Worm (Caenorhabditis elegans) whole organism, L1 larva: ENCODE measurements around the gene gei-1.

Source experiments
- C34B4.2 ChIP-seq: sonication (generic microtip); optimal IDR thresholded peaks from 2 replicates; lab custom pipeline; 2017; ENCODE audit warnings: mild to moderate bottlenecking, missing genetic modification characterization, missing compliant biosample characterization
- aha-1 ChIP-seq: fragments of 150-350 bp; optimal IDR thresholded peaks from 2 replicates; lab custom pipeline; 2014; ENCODE audit warnings: missing biosample characterization, missing genetic modification characterization
- alr-1 ChIP-seq: fragments of 200-800 bp; sonication (Bioruptor generic); optimal IDR thresholded peaks from 2 replicates; lab custom pipeline; 2018; ENCODE audit warnings: borderline replicate concordance, mild to moderate bottlenecking, missing genetic modification characterization, missing compliant biosample characterization
- aly-2 ChIP-seq: fragments of 150-350 bp; optimal IDR thresholded peaks from 2 replicates; lab custom pipeline; 2014; ENCODE audit warnings: missing biosample characterization, missing genetic modification characterization
- ceh-82 ChIP-seq, 3 experiments: fragments of 150-350 bp in 1 of 3; sonication (generic microtip) in 2 of 3; optimal IDR thresholded peaks; 2 replicates each; lab custom pipeline; 2014 to 2017; ENCODE audit warnings: missing biosample characterization in 3 of 3, missing genetic modification characterization in 3 of 3
- ceh-88 ChIP-seq: fragments of 200-800 bp; sonication (Bioruptor generic); IDR thresholded peaks from 2 replicates; pipeline ENCODE4 v1.3.6; 2022; ENCODE audit warnings: missing genetic modification characterization, missing compliant biosample characterization
- dpl-1 ChIP-seq, 3 experiments: fragments of 150-350 bp in 2 of 3; sonication (generic microtip) in 1 of 3; optimal IDR thresholded peaks; 2 replicates each; lab custom pipeline; 2014 to 2017; ENCODE audit warnings: missing biosample characterization in 3 of 3, missing genetic modification characterization in 3 of 3, missing genetic modification reagents in 3 of 3
- dsc-1 ChIP-seq: sonication (generic microtip); optimal IDR thresholded peaks from 2 replicates; lab custom pipeline; 2016; ENCODE audit warnings: mild to moderate bottlenecking, missing genetic modification characterization, missing compliant biosample characterization
- efl-1 ChIP-seq, 4 experiments: fragments of 150-350 bp; optimal IDR thresholded peaks in 3 of 4; peaks in 1 of 4; 1 replicate in 1 of 4; 2 replicates in 3 of 4; lab custom pipeline; 2014; ENCODE audit warnings: missing biosample characterization in 2 of 4, missing genetic modification characterization in 2 of 4, missing genetic modification reagents in 2 of 4
- egl-27 ChIP-seq, 2 experiments: fragments of 150-350 bp in 1 of 2; sonication (generic microtip); optimal IDR thresholded peaks; 3 replicates each; lab custom pipeline; 2017 to 2018; ENCODE audit warnings: missing biosample characterization in 2 of 2, missing genetic modification characterization in 2 of 2, missing genetic modification reagents in 2 of 2
- elt-2 ChIP-seq: sonication (generic microtip); optimal IDR thresholded peaks from 2 replicates; lab custom pipeline; 2016; ENCODE audit warnings: missing genetic modification characterization, mild to moderate bottlenecking, inconsistent platforms, missing compliant biosample characterization, missing genetic modification reagents
- elt-3 ChIP-seq, 6 experiments: fragments of 150-350 bp in 1 of 6; sonication (generic microtip); optimal IDR thresholded peaks; 2 replicates each; lab custom pipeline; 2017 to 2018; ENCODE audit warnings: missing biosample characterization in 6 of 6, missing genetic modification characterization in 6 of 6, inconsistent platforms in 1 of 6
- fkh-4 ChIP-seq: sonication (generic microtip); optimal IDR thresholded peaks from 2 replicates; lab custom pipeline; 2016; ENCODE audit warnings: missing compliant biosample characterization, missing genetic modification characterization, borderline replicate concordance
- grh-1 ChIP-seq: fragments of 200-800 bp; sonication (Bioruptor generic); IDR thresholded peaks from 2 replicates; pipeline ENCODE4 v1.3.6; 2022; ENCODE audit warnings: missing genetic modification reagents, missing genetic modification characterization, missing compliant biosample characterization
- isw-1 ChIP-seq: fragments of 200-800 bp; sonication (Bioruptor generic); IDR thresholded peaks from 2 replicates; pipeline ENCODE4 v1.3.6; 2022; ENCODE audit warnings: missing genetic modification characterization, missing compliant biosample characterization
- jun-1 ChIP-seq: fragments of 150-350 bp; optimal IDR thresholded peaks from 2 replicates; lab custom pipeline; 2014; ENCODE audit warnings: missing biosample characterization, missing genetic modification reagents, missing genetic modification characterization
- lin-13 ChIP-seq: fragments of 150-350 bp; optimal IDR thresholded peaks from 2 replicates; lab custom pipeline; 2014; ENCODE audit warnings: missing biosample characterization, missing genetic modification reagents, missing genetic modification characterization
- lin-35 ChIP-seq, 2 experiments: fragments of 150-350 bp; optimal IDR thresholded peaks; 2 replicates each; lab custom pipeline; 2014; ENCODE audit warnings: missing biosample characterization in 2 of 2, missing genetic modification characterization in 2 of 2, missing genetic modification reagents in 2 of 2
- lin-39 ChIP-seq: fragments of 150-350 bp; optimal IDR thresholded peaks from 2 replicates; lab custom pipeline; 2014; ENCODE audit warnings: missing biosample characterization, missing genetic modification reagents, missing genetic modification characterization
- lsy-2 ChIP-seq, 2 experiments: fragments of 150-350 bp; optimal IDR thresholded peaks; 2 replicates each; lab custom pipeline; 2014; ENCODE audit warnings: missing biosample characterization in 2 of 2, missing genetic modification characterization in 2 of 2
- mab-9 ChIP-seq: fragments of 200-800 bp; sonication (Bioruptor generic); IDR thresholded peaks from 2 replicates; pipeline ENCODE4 v1.3.6; 2022; ENCODE audit warnings: missing genetic modification reagents, missing genetic modification characterization, missing compliant biosample characterization
- mep-1 ChIP-seq: fragments of 150-350 bp; optimal IDR thresholded peaks from 2 replicates; lab custom pipeline; 2014; ENCODE audit warnings: missing biosample characterization, missing genetic modification characterization
- nhr-11 ChIP-seq: fragments of 150-350 bp; optimal IDR thresholded peaks from 2 replicates; lab custom pipeline; 2014; ENCODE audit warnings: missing biosample characterization, missing genetic modification characterization
- nhr-47 ChIP-seq: sonication (generic microtip); optimal IDR thresholded peaks from 2 replicates; lab custom pipeline; 2016; ENCODE audit warnings: mild to moderate bottlenecking, missing genetic modification characterization, moderate library complexity, missing compliant biosample characterization
- nhr-71 ChIP-seq: sonication (generic microtip); optimal IDR thresholded peaks from 2 replicates; lab custom pipeline; 2016; ENCODE audit warnings: mild to moderate bottlenecking, missing genetic modification characterization, moderate library complexity, missing compliant biosample characterization
- nhr-77 ChIP-seq: fragments of 150-350 bp; optimal IDR thresholded peaks from 2 replicates; lab custom pipeline; 2014; ENCODE audit warnings: missing biosample characterization, missing genetic modification characterization
- rnt-1 ChIP-seq: sonication (generic microtip); optimal IDR thresholded peaks from 2 replicates; lab custom pipeline; 2016; ENCODE audit warnings: mild to moderate bottlenecking, missing genetic modification characterization, moderate library complexity, missing compliant biosample characterization
- skn-1 ChIP-seq: fragments of 150-350 bp; optimal IDR thresholded peaks from 2 replicates; lab custom pipeline; 2014; ENCODE audit warnings: missing biosample characterization, missing genetic modification characterization
- snpc-4 ChIP-seq: fragments of 150-350 bp; optimal IDR thresholded peaks from 2 replicates; lab custom pipeline; 2014; ENCODE audit warnings: missing biosample characterization, missing genetic modification characterization
- snu-23 ChIP-seq: sonication (generic microtip); optimal IDR thresholded peaks from 2 replicates; lab custom pipeline; 2016; ENCODE audit warnings: missing genetic modification characterization, missing compliant biosample characterization
- sox-4 ChIP-seq: sonication (generic microtip); optimal IDR thresholded peaks from 2 replicates; lab custom pipeline; 2016; ENCODE audit warnings: missing genetic modification characterization, missing compliant biosample characterization
- sptf-1 ChIP-seq: fragments of 150-350 bp; optimal IDR thresholded peaks from 2 replicates; lab custom pipeline; 2014; ENCODE audit warnings: missing biosample characterization, missing genetic modification characterization
- swsn-7 ChIP-seq: sonication (generic microtip); optimal IDR thresholded peaks from 2 replicates; lab custom pipeline; 2016; ENCODE audit warnings: missing genetic modification characterization, missing compliant biosample characterization
- tlp-1 ChIP-seq: fragments of 150-350 bp; optimal IDR thresholded peaks from 2 replicates; lab custom pipeline; 2014; ENCODE audit warnings: missing biosample characterization, missing genetic modification characterization
- unc-86 ChIP-seq: sonication (generic microtip); optimal IDR thresholded peaks from 2 replicates; lab custom pipeline; 2016; ENCODE audit warnings: missing genetic modification characterization, missing compliant biosample characterization
- unc-98 ChIP-seq: fragments of 200-800 bp; sonication (Bioruptor generic); IDR thresholded peaks from 2 replicates; pipeline ENCODE4 v1.3.6; 2022; ENCODE audit warnings: missing genetic modification characterization, missing compliant biosample characterization
- vab-15 ChIP-seq: sonication (generic microtip); optimal IDR thresholded peaks from 2 replicates; lab custom pipeline; 2017; ENCODE audit warnings: missing genotype, mild to moderate bottlenecking, missing genetic modification characterization, missing compliant biosample characterization
- xbp-1 ChIP-seq: sonication (generic microtip); optimal IDR thresholded peaks from 2 replicates; lab custom pipeline; 2016; ENCODE audit warnings: missing genetic modification characterization, missing compliant biosample characterization
- zag-1 ChIP-seq: fragments of 150-350 bp; optimal IDR thresholded peaks from 2 replicates; lab custom pipeline; 2014; ENCODE audit warnings: missing biosample characterization, missing genetic modification characterization
- ztf-11 ChIP-seq, 2 experiments: sonication (generic microtip); optimal IDR thresholded peaks; 2 replicates each; lab custom pipeline; 2016 to 2017; ENCODE audit warnings: missing genetic modification characterization in 2 of 2, missing biosample characterization in 1 of 2, missing compliant biosample characterization in 1 of 2

The gei-1 gene

DNA sequence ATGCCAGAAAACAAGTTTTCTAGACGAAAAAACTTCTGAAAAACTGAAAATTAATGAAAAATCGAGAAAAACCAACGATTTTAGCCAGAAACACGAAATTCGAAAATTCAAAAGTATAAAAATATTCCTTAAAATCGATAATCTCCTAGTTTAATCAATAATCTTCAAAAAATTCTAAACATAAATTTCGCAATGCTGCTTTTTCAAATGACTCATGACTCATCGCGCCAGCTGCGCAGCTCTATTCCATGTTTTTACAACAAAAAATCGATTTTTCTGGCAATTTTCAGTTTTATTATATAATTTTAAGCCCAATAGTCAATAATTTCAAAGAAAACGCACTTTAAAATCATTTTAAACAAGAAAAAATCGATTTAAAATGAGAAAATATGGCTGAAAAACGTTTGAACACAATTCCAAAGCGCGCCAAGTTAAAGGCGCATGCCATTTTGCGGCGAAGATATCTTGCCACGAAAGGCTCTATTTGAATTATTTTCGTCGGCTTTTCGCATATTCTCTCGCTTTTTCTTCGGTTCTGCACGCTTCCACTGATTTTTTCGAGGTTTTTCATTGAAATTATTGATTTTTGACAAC, 51.3 kb downstream of the gei-1 start, which contains the start of gene cri-3:
cri-3 (plus strand) TSS at position 482 of the 594 bp plus-strand sequence.
- TF ChIP-seq lin-35 (GFP tag; optimal IDR thresholded peaks at IDR 0.05; lab: Kevin White, UChicago) (peak; percentile 37 to 77), nhr-71 (tag; lab: Kevin White, UChicago) (no peak), ceh-88 (GFP tag; lab: Robert Waterston, UW) (no peak), snu-23 (GFP tag; lab: Kevin White, UChicago) (peak; percentile 5), ceh-82 (tag; optimal IDR thresholded peaks at IDR 0.05; lab: Kevin White, UChicago) (peak in 1 of 3 experiments; percentile 22), efl-1 (optimal IDR thresholded peaks at IDR 0.05; lab: Kevin White, UChicago) (peak; percentile 26 to 54), efl-1 (GFP tag; optimal IDR thresholded peaks at IDR 0.05 in 1 of 2; lab: Kevin White, UChicago) (peak; percentile 68 to 94), nhr-77 (tag; lab: Kevin White, UChicago) (no peak), lsy-2 (tag; optimal IDR thresholded peaks at IDR 0.05; lab: Kevin White, UChicago) (peak in 1 of 2 experiments; percentile 64), C34B4.2 (tag; lab: Kevin White, UChicago) (no peak), dpl-1 (GFP tag; optimal IDR thresholded peaks at IDR 0.05; lab: Kevin White, UChicago) (peak; percentile 21 to 74 (median 62)), lin-13 (GFP tag; lab: Kevin White, UChicago) (no peak)

DNA sequence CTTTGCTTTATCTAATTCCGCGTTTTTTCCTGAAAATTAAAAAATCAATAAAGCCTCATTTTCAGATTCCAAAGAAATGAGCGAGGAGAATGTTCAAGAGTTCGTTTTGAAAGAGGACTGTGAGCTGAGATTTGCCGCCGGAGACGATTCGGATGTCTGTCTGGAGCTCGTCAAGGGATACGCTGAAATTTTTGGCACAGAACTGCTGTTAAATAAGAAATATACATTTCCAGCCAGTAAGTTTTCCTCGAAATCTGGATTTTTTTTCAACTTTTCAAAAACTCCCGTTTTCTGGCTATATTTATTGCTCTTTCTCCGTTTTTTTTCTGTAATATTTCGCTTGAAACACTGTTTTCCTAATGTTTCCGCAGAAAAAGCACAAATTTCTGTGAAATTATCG, 53.0 kb downstream of the gei-1 start, which contains the start of gene clpf-1:
clpf-1 (plus strand) TSS at position 66 of the 400 bp plus-strand sequence.
- TF ChIP-seq isw-1 (no peak), C34B4.2 (tag; lab: Kevin White, UChicago) (no peak), efl-1 (optimal IDR thresholded peaks at IDR 0.05; lab: Kevin White, UChicago) (no peak), efl-1 (GFP tag; optimal IDR thresholded peaks at IDR 0.05 in 1 of 2; lab: Kevin White, UChicago) (peak in 1 of 2 experiments; percentile 70), skn-1 (no peak), zag-1 (tag; lab: Kevin White, UChicago) (no peak)

DNA sequence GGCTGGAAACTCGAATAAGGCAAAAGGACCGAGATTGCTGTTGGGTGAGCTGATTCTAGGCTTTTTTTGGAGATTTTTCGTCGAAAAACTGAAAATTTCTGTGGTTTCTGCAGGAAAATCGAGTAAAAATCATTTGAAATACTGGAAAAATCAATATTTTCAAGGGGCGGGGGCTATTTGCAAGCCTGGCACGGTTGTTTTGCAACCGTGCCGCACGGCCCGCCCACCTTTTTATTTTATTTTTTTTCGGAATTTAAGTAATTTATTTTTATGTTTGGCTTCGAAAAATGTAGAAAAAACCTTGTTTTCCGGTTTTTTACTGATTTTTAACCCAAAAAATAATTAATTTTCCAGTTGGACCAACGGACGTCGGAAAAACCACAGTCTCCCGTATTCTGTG, 53.8 kb downstream of the gei-1 start:
- TF ChIP-seq C34B4.2 (tag; lab: Kevin White, UChicago) (no peak), unc-86 (tag; lab: Kevin White, UChicago) (no peak), jun-1 (tag; lab: Kevin White, UChicago) (no peak), rnt-1 (tag; lab: Kevin White, UChicago) (no peak), dsc-1 (tag; lab: Kevin White, UChicago) (no peak), aly-2 (tag; lab: Kevin White, UChicago) (no peak), elt-2 (tag; lab: Kevin White, UChicago) (no peak), aha-1 (tag; lab: Kevin White, UChicago) (no peak), lin-35 (GFP tag; optimal IDR thresholded peaks at IDR 0.05; lab: Kevin White, UChicago) (no peak), unc-98 (GFP tag; lab: Robert Waterston, UW) (no peak), xbp-1 (tag; lab: Kevin White, UChicago) (no peak)

DNA sequence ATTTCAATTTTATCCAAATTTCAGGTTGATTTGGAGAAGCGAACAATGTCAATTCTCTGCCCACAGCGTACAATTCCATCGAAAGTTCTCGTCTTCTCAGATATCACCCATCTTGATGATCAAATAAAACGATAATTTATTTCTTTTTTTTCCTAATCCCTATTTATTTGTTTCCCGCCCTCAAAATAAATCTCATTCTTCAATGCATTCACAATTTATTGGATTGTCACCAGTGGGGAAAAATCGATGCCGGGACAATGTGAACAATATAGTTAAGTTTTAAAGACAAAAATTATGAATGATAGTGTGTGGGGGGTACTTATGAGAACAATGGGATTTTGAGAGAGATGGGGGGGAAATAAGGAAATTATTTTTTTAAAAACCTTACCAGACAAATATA, 55.8 kb downstream of the gei-1 start:
- TF ChIP-seq dpl-1 (GFP tag; optimal IDR thresholded peaks at IDR 0.05; lab: Kevin White, UChicago) = no peak

DNA sequence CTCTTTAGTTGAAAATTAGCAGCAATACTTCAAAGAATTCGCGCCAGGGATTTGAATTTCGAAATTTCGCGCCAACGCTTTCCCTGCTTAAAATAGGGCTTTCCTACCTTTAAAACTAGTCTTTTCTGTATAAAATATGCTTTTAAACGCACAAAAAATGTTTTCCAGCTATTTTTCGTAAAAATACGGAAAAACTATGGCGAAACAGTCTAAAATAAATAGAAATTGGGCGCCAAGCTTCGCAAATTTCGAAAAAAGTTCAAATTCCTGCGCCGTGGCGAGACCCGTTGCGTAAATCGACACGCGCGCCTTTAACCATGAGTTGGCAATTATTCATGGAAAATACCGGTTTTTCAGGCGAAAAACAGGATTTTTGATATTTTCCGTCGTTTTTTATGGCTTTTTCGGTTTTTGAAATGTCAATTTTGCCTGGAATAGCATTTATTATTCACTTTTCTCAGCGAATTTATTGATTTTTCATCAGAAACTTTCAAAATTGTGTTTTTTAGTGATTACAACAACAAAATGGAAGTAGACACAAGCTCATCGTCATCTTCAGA, 59.8 kb downstream of the gei-1 start, which contains the start of the genes npp-9 and F59A2.5:
npp-9 (minus strand) TSS at position 126 of the 560 bp plus-strand sequence.
F59A2.5 (plus strand) TSS at position 510 of the 560 bp plus-strand sequence.
- TF ChIP-seq alr-1 = no peak
- TF ChIP-seq elt-3 (tag; optimal IDR thresholded peaks at IDR 0.05; lab: Kevin White, UChicago) = no peak
- TF ChIP-seq sox-4 (tag; lab: Kevin White, UChicago) = no peak
- TF ChIP-seq nhr-11 (tag; lab: Kevin White, UChicago) = no peak
- no peak for TF ChIP-seq fkh-4
- no peak for TF ChIP-seq snpc-4 (tag; lab: Kevin White, UChicago)
- no peak for TF ChIP-seq unc-98 (GFP tag; lab: Robert Waterston, UW)
- no peak for TF ChIP-seq mab-9
- TF ChIP-seq ceh-82 (tag; optimal IDR thresholded peaks at IDR 0.05; lab: Kevin White, UChicago) = peak in 1 of 3 experiments; percentile 62
- peak; percentile 31 for TF ChIP-seq lin-13 (GFP tag; lab: Kevin White, UChicago)
- TF ChIP-seq ztf-11 (tag; optimal IDR thresholded peaks at IDR 0.05; lab: Kevin White, UChicago) = no peak
- no peak for TF ChIP-seq aha-1 (tag; lab: Kevin White, UChicago)
- peak; percentile 65 to 85 for TF ChIP-seq lin-35 (GFP tag; optimal IDR thresholded peaks at IDR 0.05; lab: Kevin White, UChicago)
- peak; percentile 36 for TF ChIP-seq nhr-47 (tag; lab: Kevin White, UChicago)
- TF ChIP-seq aly-2 (tag; lab: Kevin White, UChicago) = no peak
- TF ChIP-seq lin-39 (tag; lab: Kevin White, UChicago) = peak; percentile 6
- no peak for TF ChIP-seq tlp-1 (tag; lab: Kevin White, UChicago)
- peak; percentile 29 for TF ChIP-seq nhr-77 (tag; lab: Kevin White, UChicago)
- TF ChIP-seq egl-27 (tag; optimal IDR thresholded peaks at IDR 0.05; lab: Kevin White, UChicago) = no peak
- TF ChIP-seq grh-1 (GFP tag; lab: Robert Waterston, UW) = 0 out of 2 replicates have a peak, but pooled peaks have one; percentile 36
- TF ChIP-seq vab-15 = no peak
- TF ChIP-seq sptf-1 (tag; lab: Kevin White, UChicago) = no peak
- TF ChIP-seq mep-1 (tag; lab: Kevin White, UChicago) = peak; percentile 39
- TF ChIP-seq swsn-7 = peak; percentile 15
- TF ChIP-seq lsy-2 (tag; optimal IDR thresholded peaks at IDR 0.05; lab: Kevin White, UChicago) = peak; percentile 55 to 76
